Fruit fly (Drosophila melanogaster) whole organism, embryonic: ENCODE measurements around the gene CG34125.

Experiments
- Ada2b ChIP-seq: fragments of 200-800 bp; sonication (Bioruptor generic); IDR thresholded peaks from 2 replicates; pipeline ENCODE4 v1.3.6; 2022; ENCODE audit warnings: missing biosample characterization, missing genetic modification characterization
- Bdp1 ChIP-seq: fragments of 200-800 bp; sonication (Bioruptor generic); optimal IDR thresholded peaks from 3 replicates; lab custom pipeline; 2016; ENCODE audit warnings: missing biosample characterization, missing genetic modification characterization
- CG10209 ChIP-seq: fragments of 200-800 bp; sonication (Bioruptor generic); optimal IDR thresholded peaks from 3 replicates; lab custom pipeline; 2017; ENCODE audit warnings: missing biosample characterization, mild to moderate bottlenecking, missing genetic modification characterization, missing genetic modification reagents
- CG1024 ChIP-seq: fragments of 200-800 bp; sonication (Bioruptor generic); IDR thresholded peaks from 2 replicates; pipeline ENCODE4 v1.3.6; 2022; ENCODE audit warnings: missing biosample characterization, missing genetic modification characterization
- CG10462 ChIP-seq: fragments of 200-800 bp; sonication (Bioruptor generic); optimal IDR thresholded peaks from 2 replicates; lab custom pipeline; 2016; ENCODE audit warnings: missing biosample characterization, missing genetic modification characterization
- CG10654 ChIP-seq: fragments of 200-800 bp; sonication (Bioruptor generic); optimal IDR thresholded peaks from 2 replicates; lab custom pipeline; 2016; ENCODE audit warnings: missing biosample characterization, missing genetic modification characterization
- CG17912 ChIP-seq: fragments of 200-800 bp; sonication (Bioruptor generic); optimal IDR thresholded peaks from 2 replicates; lab custom pipeline; 2018; ENCODE audit warnings: missing biosample characterization, mild to moderate bottlenecking, missing genetic modification characterization
- CG1832 ChIP-seq: fragments of 200-800 bp; sonication (Bioruptor generic); optimal IDR thresholded peaks from 2 replicates; lab custom pipeline; 2017; ENCODE audit warnings: missing biosample characterization, mild to moderate bottlenecking, missing genetic modification characterization, inconsistent platforms
- CG2129 ChIP-seq: fragments of 200-800 bp; sonication (Bioruptor generic); IDR thresholded peaks from 2 replicates; pipeline ENCODE4 v1.3.6; 2022; ENCODE audit warnings: missing biosample characterization, missing genetic modification characterization; ENCODE audit not compliant: partially characterized antibody
- CG2875 ChIP-seq: fragments of 200-800 bp; sonication (Bioruptor generic); optimal IDR thresholded peaks from 2 replicates; lab custom pipeline; 2017; ENCODE audit warnings: missing biosample characterization, mild to moderate bottlenecking, missing genetic modification characterization, missing genetic modification reagents
- CG3065 ChIP-seq: fragments of 200-800 bp; sonication (Bioruptor generic); optimal IDR thresholded peaks from 2 replicates; lab custom pipeline; 2016; ENCODE audit warnings: missing biosample characterization, missing genetic modification characterization
- CG4424 ChIP-seq: fragments of 200-800 bp; sonication (Bioruptor generic); optimal IDR thresholded peaks from 3 replicates; lab custom pipeline; 2016; ENCODE audit warnings: missing biosample characterization, missing genetic modification characterization
- CG4854 ChIP-seq: fragments of 200-800 bp; sonication (Bioruptor generic); optimal IDR thresholded peaks from 2 replicates; lab custom pipeline; 2016; ENCODE audit warnings: missing biosample characterization, missing genetic modification characterization, inconsistent platforms
- CG7987 ChIP-seq: fragments of 200-800 bp; sonication (Bioruptor generic); optimal IDR thresholded peaks from 2 replicates; lab custom pipeline; 2018; ENCODE audit warnings: missing biosample characterization, mild to moderate bottlenecking, missing genetic modification characterization, moderate library complexity
- CG9817 ChIP-seq: fragments of 200-800 bp; sonication (Bioruptor generic); optimal IDR thresholded peaks from 2 replicates; lab custom pipeline; 2018; ENCODE audit warnings: missing biosample characterization, mild to moderate bottlenecking, missing genetic modification characterization, moderate library complexity
- CrebB ChIP-seq: fragments of 200-800 bp; sonication (Bioruptor generic); optimal IDR thresholded peaks from 3 replicates; lab custom pipeline; 2018; ENCODE audit warnings: missing biosample characterization, mild to moderate bottlenecking, missing genetic modification characterization
- Dad ChIP-seq: fragments of 200-800 bp; sonication (Bioruptor generic); optimal IDR thresholded peaks from 3 replicates; lab custom pipeline; 2016; ENCODE audit warnings: missing biosample characterization, missing genetic modification characterization
- Dip2 ChIP-seq: fragments of 200-800 bp; sonication (Bioruptor generic); IDR thresholded peaks from 2 replicates; pipeline ENCODE4 v1.3.6; 2022; ENCODE audit warnings: missing biosample characterization, missing genetic modification characterization
- Doc3 ChIP-seq: fragments of 200-800 bp; sonication (Bioruptor generic); IDR thresholded peaks from 3 replicates; pipeline ENCODE4 v1.3.6; 2022; ENCODE audit warnings: missing biosample characterization, missing genetic modification characterization; ENCODE audit not compliant: partially characterized antibody
- Fer2 ChIP-seq: fragments of 200-800 bp; sonication (Bioruptor generic); optimal IDR thresholded peaks from 2 replicates; lab custom pipeline; 2018; ENCODE audit warnings: missing biosample characterization, mild to moderate bottlenecking, missing genetic modification characterization, moderate library complexity
- GATAe ChIP-seq: fragments of 200-800 bp; sonication (Bioruptor generic); conservative IDR thresholded peaks from 2 replicates; pipeline ENCODE4 v1.3.6; 2022; ENCODE audit warnings: missing biosample characterization, missing genetic modification characterization
- HLH3B ChIP-seq: fragments of 200-800 bp; sonication (Bioruptor generic); IDR thresholded peaks from 2 replicates; pipeline ENCODE4 v1.3.6; 2022; ENCODE audit warnings: missing biosample characterization, missing genetic modification characterization
- HLH4C ChIP-seq: fragments of 200-800 bp; sonication (Bioruptor generic); IDR thresholded peaks from 3 replicates; pipeline ENCODE4 v1.3.6; 2022; ENCODE audit warnings: missing biosample characterization, missing genetic modification characterization; ENCODE audit not compliant: partially characterized antibody
- Kr ChIP-seq: fragments of 200-800 bp; sonication (Bioruptor generic); optimal IDR thresholded peaks from 2 replicates; lab custom pipeline; 2017; ENCODE audit warnings: missing biosample characterization, mild to moderate bottlenecking, missing genetic modification characterization
- Neu2 ChIP-seq: fragments of 200-800 bp; sonication (Bioruptor generic); optimal IDR thresholded peaks from 3 replicates; lab custom pipeline; 2016; ENCODE audit warnings: missing biosample characterization, missing genetic modification characterization, borderline replicate concordance
- Opbp ChIP-seq: fragments of 200-800 bp; sonication (Bioruptor generic); IDR thresholded peaks from 3 replicates; pipeline ENCODE4 v1.3.6; 2022; ENCODE audit warnings: missing biosample characterization, missing genetic modification characterization; ENCODE audit not compliant: partially characterized antibody
- PHDP ChIP-seq: fragments of 200-800 bp; sonication (Bioruptor generic); optimal IDR thresholded peaks from 3 replicates; lab custom pipeline; 2018; ENCODE audit warnings: missing biosample characterization, mild to moderate bottlenecking, missing genetic modification characterization, moderate library complexity
- Vsx1 ChIP-seq: fragments of 200-800 bp; sonication (Bioruptor generic); optimal IDR thresholded peaks from 2 replicates; lab custom pipeline; 2017; ENCODE audit warnings: missing biosample characterization, mild to moderate bottlenecking, missing genetic modification characterization, missing genetic modification reagents
- aop ChIP-seq: fragments of 200-800 bp; sonication (Bioruptor generic); IDR thresholded peaks from 2 replicates; pipeline ENCODE4 v1.3.6; 2022; ENCODE audit warnings: missing biosample characterization, missing genetic modification characterization
- crol ChIP-seq: fragments of 200-800 bp; sonication (Bioruptor generic); IDR thresholded peaks from 2 replicates; pipeline ENCODE4 v1.3.6; 2022; ENCODE audit warnings: missing biosample characterization, missing genetic modification characterization
- dan ChIP-seq: fragments of 200-800 bp; sonication (Bioruptor generic); IDR thresholded peaks from 2 replicates; pipeline ENCODE4 v1.3.6; 2022; ENCODE audit warnings: missing biosample characterization, missing genetic modification characterization
- fru ChIP-seq: fragments of >200 bp; optimal IDR thresholded peaks from 2 replicates; lab custom pipeline; 2017
- gsb ChIP-seq: fragments of 200-800 bp; sonication (Bioruptor generic); IDR thresholded peaks from 2 replicates; pipeline ENCODE4 v1.3.6; 2022; ENCODE audit warnings: missing biosample characterization, missing genetic modification characterization
- her ChIP-seq: fragments of 200-800 bp; sonication (Bioruptor generic); optimal IDR thresholded peaks from 2 replicates; lab custom pipeline; 2016; ENCODE audit warnings: missing biosample characterization, missing genetic modification characterization
- kay ChIP-seq: fragments of 200-800 bp; sonication (Bioruptor generic); optimal IDR thresholded peaks from 2 replicates; lab custom pipeline; 2016; ENCODE audit warnings: missing biosample characterization, missing genetic modification characterization
- ken ChIP-seq: fragments of 200-800 bp; sonication (Bioruptor generic); IDR thresholded peaks from 3 replicates; pipeline ENCODE4 v1.3.6; 2022; ENCODE audit warnings: missing biosample characterization, missing genetic modification characterization
- lab ChIP-seq: fragments of 200-800 bp; sonication (Bioruptor generic); optimal IDR thresholded peaks from 3 replicates; lab custom pipeline; 2017; ENCODE audit warnings: missing biosample characterization, missing genetic modification characterization, mild to moderate bottlenecking, moderate library complexity, missing genetic modification reagents
- lov ChIP-seq, 2 experiments: fragments of 200-800 bp in 1 of 2; fragments of >200 bp in 1 of 2; sonication (Bioruptor generic) in 1 of 2; IDR thresholded peaks in 1 of 2; optimal IDR thresholded peaks in 1 of 2; 2 replicates in 1 of 2; 3 replicates in 1 of 2; pipeline versions ENCODE4 v1.3.6 to Lab custom; 2017 to 2022; ENCODE audit warnings: missing biosample characterization in 1 of 2, missing genetic modification characterization in 1 of 2
- mld ChIP-seq: fragments of 200-800 bp; sonication (Bioruptor generic); IDR thresholded peaks from 3 replicates; pipeline ENCODE4 v1.3.6; 2022; ENCODE audit warnings: missing biosample characterization, missing genetic modification characterization; ENCODE audit not compliant: partially characterized antibody
- nau ChIP-seq: fragments of 200-800 bp; sonication (Bioruptor generic); optimal IDR thresholded peaks from 3 replicates; lab custom pipeline; 2017; ENCODE audit warnings: missing biosample characterization, mild to moderate bottlenecking, missing genetic modification characterization, missing genetic modification reagents
- nom ChIP-seq: fragments of 200-800 bp; sonication (Bioruptor generic); optimal IDR thresholded peaks from 2 replicates; lab custom pipeline; 2017; ENCODE audit warnings: missing biosample characterization, missing genetic modification characterization, mild to moderate bottlenecking, moderate library complexity, missing genetic modification reagents
- peb ChIP-seq: fragments of 200-800 bp; sonication (Bioruptor generic); IDR thresholded peaks from 2 replicates; pipeline ENCODE4 v1.3.6; 2022; ENCODE audit warnings: missing biosample characterization, missing genetic modification characterization
- pros ChIP-seq: fragments of 200-800 bp; sonication (Bioruptor generic); optimal IDR thresholded peaks from 3 replicates; lab custom pipeline; 2019; ENCODE audit warnings: missing biosample characterization, mild to moderate bottlenecking, missing genetic modification characterization, moderate library complexity
- row ChIP-seq: fragments of 200-800 bp; sonication (Bioruptor generic); IDR thresholded peaks from 3 replicates; pipeline ENCODE4 v1.3.6; 2022; ENCODE audit warnings: missing biosample characterization, missing genetic modification characterization
- scrt ChIP-seq: fragments of 200-800 bp; sonication (Bioruptor generic); optimal IDR thresholded peaks from 2 replicates; lab custom pipeline; 2018; ENCODE audit warnings: missing biosample characterization, mild to moderate bottlenecking, missing genetic modification characterization, moderate library complexity
- sens-2 ChIP-seq: fragments of 200-800 bp; sonication (Bioruptor generic); IDR thresholded peaks from 2 replicates; pipeline ENCODE4 v1.3.6; 2022; ENCODE audit warnings: missing biosample characterization, missing genetic modification characterization
- sim ChIP-seq: fragments of 200-800 bp; sonication (Bioruptor generic); IDR thresholded peaks from 2 replicates; pipeline ENCODE4 v1.3.6; 2022; ENCODE audit warnings: missing biosample characterization, missing genetic modification characterization
- sima ChIP-seq: fragments of 200-800 bp; sonication (Bioruptor generic); optimal IDR thresholded peaks from 2 replicates; lab custom pipeline; 2016; ENCODE audit warnings: missing biosample characterization, missing genetic modification characterization
- zf30C ChIP-seq: fragments of 200-800 bp; sonication (Bioruptor generic); optimal IDR thresholded peaks from 3 replicates; lab custom pipeline; 2018; ENCODE audit warnings: missing biosample characterization, mild to moderate bottlenecking, missing genetic modification characterization

Gene CG34125

dm6 chr2L:5009306-5010030, 44.0 kb downstream of the CG34125 start, which contains the start of gene Rtnl1 (continued):
- TF ChIP-seq Opbp (GFP tag; lab: Robert Waterston, UW) (peak; percentile 95), CG7987 (peak; percentile 56), crol (GFP tag; lab: Robert Waterston, UW) (no peak), CG2875 (no peak), CG10462 (no peak), Dad (GFP tag; lab: Kevin White, UChicago) (peak; percentile 20), CG4854 (peak; percentile 2), pros (no peak), kay (no peak), Ada2b (GFP tag; lab: Robert Waterston, UW) (no peak), Doc3 (GFP tag; lab: Robert Waterston, UW) (peak; percentile 80), gsb (GFP tag; lab: Robert Waterston, UW) (no peak), CG10209 (no peak), Bdp1 (no peak), scrt (GFP tag; lab: Kevin White, UChicago) (no peak), aop (GFP tag; lab: Robert Waterston, UW) (no peak), HLH4C (GFP tag; lab: Robert Waterston, UW) (peak; percentile 82), CG9817 (peak; percentile 9), row (GFP tag; lab: Robert Waterston, UW) (peak; percentile 57), CG2129 (GFP tag; lab: Robert Waterston, UW) (peak; percentile 80), sim (GFP tag; lab: Robert Waterston, UW) (no peak), zf30C (GFP tag; lab: Kevin White, UChicago) (no peak), PHDP (no peak), CG4424 (GFP tag; lab: Kevin White, UChicago) (peak; percentile 24), sima (GFP tag; lab: Kevin White, UChicago) (no peak), lov (optimal IDR thresholded peaks at IDR 0.05; lab: Kevin White, UChicago) (no peak), lov (GFP tag; IDR thresholded peaks at IDR 0.05; lab: Robert Waterston, UW) (no peak), ken (GFP tag; lab: Robert Waterston, UW) (no peak), lab (GFP tag; lab: Kevin White, UChicago) (no peak), Kr (GFP tag; lab: Kevin White, UChicago) (no peak), HLH3B (no peak), nau (GFP tag; lab: Kevin White, UChicago) (no peak), nom (GFP tag; lab: Kevin White, UChicago) (peak; percentile 30), peb (GFP tag; lab: Robert Waterston, UW) (no peak), CG17912 (GFP tag; lab: Kevin White, UChicago) (no peak), CrebB (tag; lab: Kevin White, UChicago) (peak; percentile 17), CG1024 (GFP tag; lab: Robert Waterston, UW) (no peak), sens-2 (GFP tag; lab: Robert Waterston, UW) (no peak), CG1832 (GFP tag; lab: Kevin White, UChicago) (no peak), Vsx1 (GFP tag; lab: Kevin White, UChicago) (no peak), Fer2 (tag; lab: Kevin White, UChicago) (no peak), fru (lab: Kevin White, UChicago) (no peak), Neu2 (no peak), dan (GFP tag; lab: Robert Waterston, UW) (no peak), CG10654 (no peak), GATAe (GFP tag; lab: Robert Waterston, UW) (no peak), her (peak; percentile 32), CG3065 (GFP tag; lab: Kevin White, UChicago) (no peak), mld (GFP tag; lab: Robert Waterston, UW) (peak; percentile 84; the same call in 2 of the 3 replicates), Dip2 (GFP tag; lab: Robert Waterston, UW) (no peak)
